Fruit fly (Drosophila melanogaster): ENCODE results near the gene sens-2.

The sens-2 gene

dm6 chr2L:6819230-6820049 lies 2.3 kb upstream of the sens-2 start (continued):
- no peak for TF ChIP-seq Dll (GFP tag; IDR thresholded peaks at IDR 0.05; ENCODE audit: partially characterized antibody)
- TF ChIP-seq CG3407 (GFP tag; optimal IDR thresholded peaks at IDR 0.05): no peak
- no peak for TF ChIP-seq jumu (GFP tag; optimal IDR thresholded peaks at IDR 0.05)
- TF ChIP-seq dan (GFP tag; IDR thresholded peaks at IDR 0.05): no peak
- TF ChIP-seq Atf-2 (GFP tag; optimal IDR thresholded peaks at IDR 0.05): no peak
- no peak for TF ChIP-seq ems (GFP tag; optimal IDR thresholded peaks at IDR 0.05)
- TF ChIP-seq CG13894 (tag; optimal IDR thresholded peaks at IDR 0.05): peak; percentile 4
- no peak for TF ChIP-seq usp (GFP tag; optimal IDR thresholded peaks at IDR 0.05)
- no peak for TF ChIP-seq gcm2 (GFP tag; optimal IDR thresholded peaks at IDR 0.05)
- TF ChIP-seq CG16779 (GFP tag; IDR thresholded peaks at IDR 0.05): no peak
- TF ChIP-seq eyg (GFP tag; optimal IDR thresholded peaks at IDR 0.05): no peak
- no peak for TF ChIP-seq gsb (GFP tag; IDR thresholded peaks at IDR 0.05)
- no peak for TF ChIP-seq nom (GFP tag; optimal IDR thresholded peaks at IDR 0.05)
- no peak for TF ChIP-seq CG6854 (GFP tag; optimal IDR thresholded peaks at IDR 0.05)
- TF ChIP-seq ham (GFP tag; IDR thresholded peaks at IDR 0.05): no peak
- TF ChIP-seq CG18011 (GFP tag; optimal IDR thresholded peaks at IDR 0.05): no peak
- no peak for TF ChIP-seq TFAM (GFP tag; optimal IDR thresholded peaks at IDR 0.05)
- TF ChIP-seq CG3726 (GFP tag; IDR thresholded peaks at IDR 0.05): no peak
- no peak for TF ChIP-seq Fer3 (tag; optimal IDR thresholded peaks at IDR 0.05)
- TF ChIP-seq ewg (GFP tag; optimal IDR thresholded peaks at IDR 0.05): peak; percentile 6
- TF ChIP-seq CG8359 (GFP tag; optimal IDR thresholded peaks at IDR 0.05; ENCODE audit: borderline replicate concordance): no peak
- TF ChIP-seq CG3163 (GFP tag; optimal IDR thresholded peaks at IDR 0.05): no peak
- no peak for TF ChIP-seq ken (GFP tag; IDR thresholded peaks at IDR 0.05)
- TF ChIP-seq CG1792 (GFP tag; optimal IDR thresholded peaks at IDR 0.05): no peak
- TF ChIP-seq Camta (GFP tag; optimal IDR thresholded peaks at IDR 0.05): no peak
- TF ChIP-seq slou (GFP tag; optimal IDR thresholded peaks at IDR 0.05): no peak
- no peak for TF ChIP-seq slp2 (GFP tag; optimal IDR thresholded peaks at IDR 0.05)
- TF ChIP-seq CG4730 (GFP tag; IDR thresholded peaks at IDR 0.05): no peak
- TF ChIP-seq tll (GFP tag; optimal IDR thresholded peaks at IDR 0.05): no peak
- peak; percentile 52 for TF ChIP-seq CG2120 (GFP tag; optimal IDR thresholded peaks at IDR 0.05)
- TF ChIP-seq prd (optimal IDR thresholded peaks at IDR 0.05): no peak
- peak; percentile 42; the same call in 1 of the 3 replicates for TF ChIP-seq prd (GFP tag; IDR thresholded peaks at IDR 0.05)
- no peak for TF ChIP-seq nerfin-2 (GFP tag; IDR thresholded peaks at IDR 0.05; ENCODE audit: partially characterized antibody)
- TF ChIP-seq CG5245 (GFP tag; optimal IDR thresholded peaks at IDR 0.05): no peak
- TF ChIP-seq crol (GFP tag; IDR thresholded peaks at IDR 0.05): no peak
- TF ChIP-seq CG10321 (GFP tag; IDR thresholded peaks at IDR 0.05): no peak
- TF ChIP-seq CG17328 (GFP tag; IDR thresholded peaks at IDR 0.05): no peak
- TF ChIP-seq Gsc (GFP tag; IDR thresholded peaks at IDR 0.05): 0 out of 2 replicates have a peak, but pooled peaks have one; percentile 22
- no peak for TF ChIP-seq CG17612 (GFP tag; IDR thresholded peaks at IDR 0.05)
- peak; percentile 20 for TF ChIP-seq CG12071 (GFP tag; optimal IDR thresholded peaks at IDR 0.05)
- no peak for TF ChIP-seq CG11398 (GFP tag; optimal IDR thresholded peaks at IDR 0.05)
- no peak for TF ChIP-seq CrebB (tag; optimal IDR thresholded peaks at IDR 0.05)
- TF ChIP-seq Neu2 (GFP tag; optimal IDR thresholded peaks at IDR 0.05; ENCODE audit: borderline replicate concordance): no peak
- TF ChIP-seq B-H1 (GFP tag; IDR thresholded peaks at IDR 0.05): no peak
- no peak for TF ChIP-seq CG7372 (GFP tag; IDR thresholded peaks at IDR 0.05)
- TF ChIP-seq chif (GFP tag; optimal IDR thresholded peaks at IDR 0.05): peak in 1 of 2 experiments; percentile 6
- no peak for TF ChIP-seq bbx (GFP tag; IDR thresholded peaks at IDR 0.05; ENCODE audit: partially characterized antibody)
- no peak for TF ChIP-seq Atf6 (GFP tag; IDR thresholded peaks at IDR 0.05)
- TF ChIP-seq CG8290 (GFP tag; optimal IDR thresholded peaks at IDR 0.05): no peak
- no peak for TF ChIP-seq CG8290 (tag; optimal IDR thresholded peaks at IDR 0.05)
- peak; percentile 14 for TF ChIP-seq CG12769 (tag; optimal IDR thresholded peaks at IDR 0.05)

Measured in whole organism, embryonic.